Fruit fly (Drosophila melanogaster) whole organism: ENCODE results near the gene Targ1.

ENCODE experiments used
- CG8478 ChIP-seq: fragments of >200 bp; optimal IDR thresholded peaks from 2 replicates; lab custom pipeline; 2018; ENCODE audit warnings: inconsistent platforms
- Dll ChIP-seq: fragments of >200 bp; optimal IDR thresholded peaks from 2 replicates; lab custom pipeline; 2017
- EcR ChIP-seq, 2 experiments: fragments of >200 bp; optimal IDR thresholded peaks; 2 replicates each; lab custom pipeline; 2017; ENCODE audit warnings: missing biosample characterization in 2 of 2, missing genetic modification characterization in 2 of 2, missing genetic modification reagents in 2 of 2
- pan ChIP-seq: fragments of >200 bp; optimal IDR thresholded peaks from 2 replicates; lab custom pipeline; 2017
- psq ChIP-seq: fragments of >200 bp; optimal IDR thresholded peaks from 2 replicates; lab custom pipeline; 2017
- usp ChIP-seq: fragments of >200 bp; optimal IDR thresholded peaks from 2 replicates; lab custom pipeline; 2017; ENCODE audit warnings: missing biosample characterization, missing genetic modification characterization, mixed read lengths

Gene Targ1

dm6 chr3L:21175531-21176271 is 27.0 kb downstream of the Targ1 start:
- TF ChIP-seq Dll (lab: Kevin White, UChicago) (no peak), psq (no peak), usp (GFP tag; lab: Kevin White, UChicago) (no peak), pan (lab: Kevin White, UChicago) (no peak), EcR (GFP tag; optimal IDR thresholded peaks at IDR 0.05; lab: Kevin White, UChicago) (no peak), CG8478 (lab: Kevin White, UChicago) (no peak)

DNA sequence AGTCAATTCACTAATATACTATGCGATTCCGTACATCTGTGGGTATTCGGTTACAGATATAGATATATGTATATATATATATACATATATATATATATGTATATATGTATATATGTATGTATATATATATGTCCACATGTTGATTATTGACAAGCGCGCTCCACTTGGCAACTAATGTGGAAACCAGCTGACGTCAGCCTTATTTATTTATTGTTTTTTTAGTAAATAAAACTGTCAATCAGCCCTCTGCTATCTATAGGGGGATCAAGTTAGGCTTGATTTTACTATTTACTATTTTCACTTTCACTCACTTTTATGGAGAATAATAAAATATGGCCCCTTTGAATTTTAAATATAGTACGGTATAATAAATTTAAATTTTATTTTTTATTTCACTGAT is 27.7 kb downstream of the Targ1 start:
- TF ChIP-seq usp (GFP tag; lab: Kevin White, UChicago): no peak

dm6 chr3L:21172527-21173253 is 30.0 kb downstream of the Targ1 start, which contains the start of the genes chb and AsnS:
chb (plus strand) TSS chr3L:21172853.
AsnS (plus strand) TSS chr3L:21173118.
- no peak for TF ChIP-seq CG8478 (lab: Kevin White, UChicago)
- peak in 1 of 2 experiments; percentile 6 for TF ChIP-seq EcR (GFP tag; optimal IDR thresholded peaks at IDR 0.05; lab: Kevin White, UChicago)

- TF ChIP-seq pan (lab: Kevin White, UChicago) (no peak), psq (no peak), usp (GFP tag; lab: Kevin White, UChicago) (no peak), CG8478 (lab: Kevin White, UChicago) (no peak), Dll (lab: Kevin White, UChicago) (no peak), EcR (GFP tag; optimal IDR thresholded peaks at IDR 0.05; lab: Kevin White, UChicago) (no peak)
Measured at dm6 chr3L:21171905-21172304, 30.8 kb downstream of the Targ1 start, which contains the start of gene Ac78C. Ac78C (minus strand) TSS chr3L:21171930.
